Fruit fly (Drosophila melanogaster) whole organism, embryonic: ENCODE measurements around the gene CG11842.
A peak's percentile ranks its signal among the peaks of the same experiment; 100 is the strongest.

Experiments used
- ATbp ChIP-seq: fragments of 200-800 bp; sonication (Bioruptor generic); optimal IDR thresholded peaks from 2 replicates; lab custom pipeline; 2017; ENCODE audit warnings: missing biosample characterization, mild to moderate bottlenecking, missing genetic modification characterization, missing genetic modification reagents
- Bteb2 ChIP-seq: fragments of 200-800 bp; sonication (Bioruptor generic); optimal IDR thresholded peaks from 2 replicates; lab custom pipeline; 2016; ENCODE audit warnings: missing biosample characterization, missing genetic modification characterization
- CG10959 ChIP-seq: fragments of 200-800 bp; sonication (Bioruptor generic); IDR thresholded peaks from 2 replicates; pipeline ENCODE4 v1.3.6; 2022; ENCODE audit warnings: missing biosample characterization, missing genetic modification characterization
- CG11398 ChIP-seq: fragments of 200-800 bp; sonication (Bioruptor generic); optimal IDR thresholded peaks from 2 replicates; lab custom pipeline; 2016; ENCODE audit warnings: missing biosample characterization, missing genetic modification characterization
- CG11456 ChIP-seq: fragments of 200-800 bp; sonication (Bioruptor generic); IDR thresholded peaks from 3 replicates; pipeline ENCODE4 v1.3.6; 2022; ENCODE audit warnings: missing biosample characterization, missing genetic modification characterization
- CG12942 ChIP-seq: fragments of 200-800 bp; sonication (Bioruptor generic); optimal IDR thresholded peaks from 3 replicates; lab custom pipeline; 2016; ENCODE audit warnings: missing biosample characterization, missing genetic modification characterization
- CG13123 ChIP-seq: fragments of 200-800 bp; sonication (Bioruptor generic); optimal IDR thresholded peaks from 2 replicates; lab custom pipeline; 2016; ENCODE audit warnings: missing biosample characterization, missing genetic modification characterization
- CG14014 ChIP-seq: fragments of 200-800 bp; sonication (Bioruptor generic); IDR thresholded peaks from 2 replicates; pipeline ENCODE4 v1.3.6; 2022; ENCODE audit warnings: missing biosample characterization, missing genetic modification characterization
- CG1602 ChIP-seq: fragments of 200-800 bp; sonication (Bioruptor generic); optimal IDR thresholded peaks from 3 replicates; lab custom pipeline; 2016; ENCODE audit warnings: missing biosample characterization, missing genetic modification characterization
- CG17912 ChIP-seq: fragments of 200-800 bp; sonication (Bioruptor generic); optimal IDR thresholded peaks from 2 replicates; lab custom pipeline; 2018; ENCODE audit warnings: missing biosample characterization, mild to moderate bottlenecking, missing genetic modification characterization
- CG2875 ChIP-seq: fragments of 200-800 bp; sonication (Bioruptor generic); optimal IDR thresholded peaks from 2 replicates; lab custom pipeline; 2017; ENCODE audit warnings: missing biosample characterization, mild to moderate bottlenecking, missing genetic modification characterization, missing genetic modification reagents
- CG31365 ChIP-seq: fragments of 200-800 bp; sonication (Bioruptor generic); optimal IDR thresholded peaks from 2 replicates; lab custom pipeline; 2018; ENCODE audit warnings: missing biosample characterization, mild to moderate bottlenecking, missing genetic modification characterization
- CG32532 ChIP-seq: fragments of 200-800 bp; sonication (Bioruptor generic); IDR thresholded peaks from 2 replicates; pipeline ENCODE4 v1.3.6; 2022; ENCODE audit warnings: missing biosample characterization, missing genetic modification characterization
- CG32767 ChIP-seq: fragments of 200-800 bp; sonication (Bioruptor generic); IDR thresholded peaks from 2 replicates; pipeline ENCODE4 v1.3.6; 2022; ENCODE audit warnings: missing biosample characterization, missing genetic modification characterization
- CG33213 ChIP-seq: fragments of 200-800 bp; sonication (Bioruptor generic); optimal IDR thresholded peaks from 3 replicates; lab custom pipeline; 2016; ENCODE audit warnings: missing biosample characterization, missing genetic modification characterization
- CG34376 ChIP-seq: fragments of 200-800 bp; sonication (Bioruptor generic); optimal IDR thresholded peaks from 2 replicates; lab custom pipeline; 2018; ENCODE audit warnings: missing biosample characterization, mild to moderate bottlenecking, missing genetic modification characterization
- CG5953 ChIP-seq: fragments of 200-800 bp; sonication (Bioruptor generic); IDR thresholded peaks from 2 replicates; pipeline ENCODE4 v1.3.6; 2022; ENCODE audit warnings: missing biosample characterization, missing genetic modification characterization
- CG7745 ChIP-seq: fragments of 200-800 bp; sonication (Bioruptor generic); optimal IDR thresholded peaks from 2 replicates; lab custom pipeline; 2018; ENCODE audit warnings: missing biosample characterization, mild to moderate bottlenecking, missing genetic modification characterization, moderate library complexity
- CG7963 ChIP-seq: fragments of 200-800 bp; sonication (Bioruptor generic); IDR thresholded peaks from 3 replicates; pipeline ENCODE4 v1.3.6; 2022; ENCODE audit warnings: missing biosample characterization, missing genetic modification characterization; ENCODE audit not compliant: partially characterized antibody
- CG8944 ChIP-seq: fragments of 200-800 bp; sonication (Bioruptor generic); optimal IDR thresholded peaks from 3 replicates; lab custom pipeline; 2016; ENCODE audit warnings: missing biosample characterization, missing genetic modification characterization
- CG9437 ChIP-seq: fragments of 200-800 bp; sonication (Bioruptor generic); optimal IDR thresholded peaks from 2 replicates; lab custom pipeline; 2018; ENCODE audit warnings: missing biosample characterization, mild to moderate bottlenecking, missing genetic modification characterization
- CG9817 ChIP-seq: fragments of 200-800 bp; sonication (Bioruptor generic); optimal IDR thresholded peaks from 2 replicates; lab custom pipeline; 2018; ENCODE audit warnings: missing biosample characterization, mild to moderate bottlenecking, missing genetic modification characterization, moderate library complexity
- H15 ChIP-seq: fragments of 200-800 bp; sonication (Bioruptor generic); IDR thresholded peaks from 3 replicates; pipeline ENCODE4 v1.3.6; 2022; ENCODE audit warnings: missing biosample characterization, missing genetic modification characterization
- H2.0 ChIP-seq: fragments of 200-800 bp; sonication (Bioruptor generic); IDR thresholded peaks from 2 replicates; pipeline ENCODE4 v1.3.6; 2022; ENCODE audit warnings: missing biosample characterization, missing genetic modification characterization
- Hand ChIP-seq: fragments of 200-800 bp; sonication (Bioruptor generic); optimal IDR thresholded peaks from 2 replicates; lab custom pipeline; 2017; ENCODE audit warnings: mild to moderate bottlenecking, missing biosample characterization, missing genetic modification reagents, missing genetic modification characterization
- HmgZ ChIP-seq: fragments of 200-800 bp; sonication (Bioruptor generic); optimal IDR thresholded peaks from 2 replicates; lab custom pipeline; 2018; ENCODE audit warnings: missing biosample characterization, mild to moderate bottlenecking, missing genetic modification characterization
- Lhr ChIP-seq: fragments of 200-800 bp; sonication (Bioruptor generic); optimal IDR thresholded peaks from 3 replicates; lab custom pipeline; 2017; ENCODE audit warnings: mild to moderate bottlenecking, missing biosample characterization, missing genetic modification reagents, missing genetic modification characterization
- MBD-R2 ChIP-seq: fragments of 200-800 bp; sonication (Bioruptor generic); IDR thresholded peaks from 2 replicates; pipeline ENCODE4 v1.3.6; 2022; ENCODE audit warnings: missing biosample characterization, missing genetic modification characterization
- Med ChIP-seq: fragments of 200-800 bp; sonication (Bioruptor generic); peaks from one replicate; lab custom pipeline; 2016; ENCODE audit warnings: missing biosample characterization, missing genetic modification characterization, mild to moderate bottlenecking, inconsistent platforms, moderate library complexity
- Meics ChIP-seq: fragments of 200-800 bp; sonication (Bioruptor generic); optimal IDR thresholded peaks from 2 replicates; lab custom pipeline; 2017; ENCODE audit warnings: missing biosample characterization, mild to moderate bottlenecking, missing genetic modification characterization
- Ptx1 ChIP-seq: fragments of 200-800 bp; sonication (Bioruptor generic); IDR thresholded peaks from 2 replicates; pipeline ENCODE4 v1.3.6; 2022; ENCODE audit warnings: missing biosample characterization, missing genetic modification characterization
- ato ChIP-seq: fragments of 200-800 bp; sonication (Bioruptor generic); IDR thresholded peaks from 2 replicates; pipeline ENCODE4 v1.3.6; 2022; ENCODE audit warnings: missing biosample characterization, missing genetic modification characterization; ENCODE audit not compliant: partially characterized antibody
- chinmo ChIP-seq: fragments of 200-800 bp; sonication (Bioruptor generic); IDR thresholded peaks from 4 replicates; pipeline ENCODE4 v1.3.6; 2022; ENCODE audit warnings: missing biosample characterization, missing genetic modification characterization; ENCODE audit not compliant: partially characterized antibody
- dm ChIP-seq: fragments of 200-800 bp; sonication (Bioruptor generic); optimal IDR thresholded peaks from 3 replicates; lab custom pipeline; 2016; ENCODE audit warnings: missing biosample characterization, missing genetic modification characterization
- dmrt11E ChIP-seq: fragments of 200-800 bp; sonication (Bioruptor generic); optimal IDR thresholded peaks from 3 replicates; lab custom pipeline; 2018; ENCODE audit warnings: missing biosample characterization, mild to moderate bottlenecking, missing genetic modification characterization, moderate library complexity
- gcm2 ChIP-seq: fragments of 200-800 bp; sonication (Bioruptor generic); optimal IDR thresholded peaks from 2 replicates; lab custom pipeline; 2016; ENCODE audit warnings: missing biosample characterization, missing genetic modification characterization
- inv ChIP-seq: fragments of 200-800 bp; sonication (Bioruptor generic); IDR thresholded peaks from 2 replicates; pipeline ENCODE4 v1.3.6; 2022; ENCODE audit warnings: missing biosample characterization, missing genetic modification characterization; ENCODE audit not compliant: partially characterized antibody
- lab ChIP-seq: fragments of 200-800 bp; sonication (Bioruptor generic); optimal IDR thresholded peaks from 3 replicates; lab custom pipeline; 2017; ENCODE audit warnings: missing biosample characterization, missing genetic modification characterization, mild to moderate bottlenecking, moderate library complexity, missing genetic modification reagents
- lmd ChIP-seq: fragments of 200-800 bp; sonication (Bioruptor generic); IDR thresholded peaks from 2 replicates; pipeline ENCODE4 v1.3.6; 2022; ENCODE audit warnings: missing biosample characterization, missing genetic modification characterization
- nmo ChIP-seq: fragments of 200-800 bp; sonication (Bioruptor generic); optimal IDR thresholded peaks from 2 replicates; lab custom pipeline; 2018; ENCODE audit warnings: missing biosample characterization, mild to moderate bottlenecking, missing genetic modification characterization, moderate library complexity
- oc ChIP-seq: fragments of 200-800 bp; sonication (Bioruptor generic); optimal IDR thresholded peaks from 2 replicates; lab custom pipeline; 2018; ENCODE audit warnings: missing biosample characterization, mild to moderate bottlenecking, missing genetic modification characterization, moderate library complexity
- otp ChIP-seq: fragments of 200-800 bp; sonication (Bioruptor generic); IDR thresholded peaks from 3 replicates; pipeline ENCODE4, ENCODE4 v1.3.6; 2022; ENCODE audit warnings: missing biosample characterization, missing genetic modification characterization
- pum ChIP-seq: fragments of 200-800 bp; sonication (Bioruptor generic); optimal IDR thresholded peaks from 2 replicates; lab custom pipeline; 2016; ENCODE audit warnings: missing biosample characterization, missing genetic modification characterization
- schlank ChIP-seq: fragments of 200-800 bp; sonication (Bioruptor generic); optimal IDR thresholded peaks from 2 replicates; lab custom pipeline; 2018; ENCODE audit warnings: missing biosample characterization, mild to moderate bottlenecking, missing genetic modification characterization
- seq ChIP-seq: fragments of 200-800 bp; sonication (Bioruptor generic); IDR thresholded peaks from 2 replicates; pipeline ENCODE4 v1.3.6; 2022; ENCODE audit warnings: missing biosample characterization, missing genetic modification characterization
- sima ChIP-seq: fragments of 200-800 bp; sonication (Bioruptor generic); optimal IDR thresholded peaks from 2 replicates; lab custom pipeline; 2016; ENCODE audit warnings: missing biosample characterization, missing genetic modification characterization
- sna ChIP-seq: fragments of 200-800 bp; sonication (Bioruptor generic); IDR thresholded peaks from 2 replicates; pipeline ENCODE4 v1.3.6; 2022; ENCODE audit warnings: missing biosample characterization, missing genetic modification characterization; ENCODE audit not compliant: partially characterized antibody
- sob ChIP-seq: fragments of 200-800 bp; sonication (Bioruptor generic); IDR thresholded peaks from 2 replicates; pipeline ENCODE4 v1.3.6; 2022; ENCODE audit warnings: missing biosample characterization, missing genetic modification characterization
- toy ChIP-seq: fragments of 200-800 bp; sonication (Bioruptor generic); IDR thresholded peaks from 2 replicates; pipeline ENCODE4 v1.3.6; 2022; ENCODE audit warnings: missing biosample characterization, missing genetic modification characterization
- zen ChIP-seq: fragments of 200-800 bp; sonication (Bioruptor generic); optimal IDR thresholded peaks from 3 replicates; lab custom pipeline; 2018; ENCODE audit warnings: missing biosample characterization, mild to moderate bottlenecking, missing genetic modification characterization, moderate library complexity

CG11842 gene

DNA sequence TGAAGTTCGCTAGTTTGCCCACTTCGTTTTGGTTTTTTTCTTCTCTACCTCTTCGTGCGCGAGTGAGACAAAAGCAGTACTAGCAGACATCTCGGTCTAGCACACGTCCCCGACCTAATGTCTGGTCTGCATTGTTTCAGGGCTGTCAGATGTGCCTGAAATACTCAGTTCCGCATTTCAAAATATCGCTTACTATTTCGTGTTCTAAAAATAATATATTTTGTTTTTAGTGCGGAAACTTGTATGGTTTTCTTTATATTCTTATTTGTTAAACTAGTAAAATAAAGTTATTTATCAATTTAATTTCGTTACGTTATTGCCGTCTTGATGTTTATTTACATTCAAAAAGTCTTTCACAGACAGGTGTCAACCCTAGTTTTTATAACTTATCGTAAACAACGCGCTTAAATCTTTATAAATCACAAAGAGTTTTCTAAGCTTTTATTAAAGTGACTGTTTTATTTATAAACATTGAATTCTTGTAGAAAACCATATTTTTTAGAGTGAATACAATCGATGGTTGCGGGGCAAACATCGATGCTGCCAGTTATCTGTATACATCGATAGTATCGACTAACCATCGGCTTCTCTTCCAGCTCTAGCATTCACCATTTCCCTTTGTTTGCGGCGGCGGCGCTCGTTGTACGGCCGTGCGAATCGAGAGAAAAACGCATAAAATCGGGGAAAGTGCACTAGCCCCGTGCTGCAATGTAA lies 10.9 kb downstream of the CG11842 start (continued):
- TF ChIP-seq CG32532 (GFP tag; lab: Robert Waterston, UW) (no peak), CG33213 (GFP tag; lab: Kevin White, UChicago) (peak; percentile 35), CG9817 (tag; lab: Kevin White, UChicago) (peak; percentile 85), lmd (GFP tag; lab: Robert Waterston, UW) (no peak), Ptx1 (GFP tag; lab: Robert Waterston, UW) (no peak), Meics (GFP tag; lab: Kevin White, UChicago) (peak; percentile 77), CG34376 (GFP tag; lab: Kevin White, UChicago) (no peak), ato (GFP tag; lab: Robert Waterston, UW) (no peak), dm (GFP tag; lab: Kevin White, UChicago) (peak; percentile 14), CG14014 (GFP tag; lab: Robert Waterston, UW) (no peak), nmo (GFP tag; lab: Kevin White, UChicago) (peak; percentile 75), zen (tag; lab: Kevin White, UChicago) (peak; percentile 38), toy (GFP tag; lab: Robert Waterston, UW) (no peak), ATbp (GFP tag; lab: Kevin White, UChicago) (peak; percentile 50), schlank (no peak), otp (GFP tag; lab: Robert Waterston, UW) (no peak), CG31365 (tag; lab: Kevin White, UChicago) (no peak), CG8944 (peak; percentile 25), gcm2 (GFP tag; lab: Kevin White, UChicago) (no peak), CG7963 (GFP tag; lab: Robert Waterston, UW) (no peak), Med (GFP tag; lab: Kevin White, UChicago) (peak; percentile 89), sima (GFP tag; lab: Kevin White, UChicago) (no peak), lab (peak; percentile 80), sob (GFP tag; lab: Robert Waterston, UW) (no peak), CG9437 (GFP tag; lab: Kevin White, UChicago) (peak; percentile 81), CG7745 (tag; lab: Kevin White, UChicago) (no peak), CG10959 (GFP tag; lab: Robert Waterston, UW) (no peak), sna (no peak), Hand (peak; percentile 51), seq (no peak), HmgZ (tag; lab: Kevin White, UChicago) (peak; percentile 13), dmrt11E (tag; lab: Kevin White, UChicago) (peak; percentile 64), MBD-R2 (GFP tag; lab: Robert Waterston, UW) (no peak), CG17912 (no peak), H2.0 (GFP tag; lab: Robert Waterston, UW) (no peak), pum (GFP tag; lab: Kevin White, UChicago) (no peak), CG5953 (GFP tag; lab: Robert Waterston, UW) (no peak), inv (no peak), CG1602 (GFP tag; lab: Kevin White, UChicago) (peak; percentile 39), CG11398 (GFP tag; lab: Kevin White, UChicago) (peak; percentile 49), oc (tag; lab: Kevin White, UChicago) (peak; percentile 13), H15 (no peak), Lhr (GFP tag; lab: Kevin White, UChicago) (peak; percentile 8), CG2875 (GFP tag; lab: Kevin White, UChicago) (peak; percentile 31), CG12942 (peak; percentile 10), CG13123 (no peak), CG32767 (GFP tag; lab: Robert Waterston, UW) (no peak), CG11456 (GFP tag; lab: Robert Waterston, UW) (no peak), chinmo (no peak), Bteb2 (GFP tag; lab: Kevin White, UChicago) (no peak)
